Worm (Caenorhabditis elegans): ENCODE results near the gene srx-125.

srx-125 gene

ce11 chrV:13350302-13350701 lies 16.8 kb upstream of the srx-125 start:
- TF ChIP-seq mdl-1 (tag; optimal IDR thresholded peaks at IDR 0.05) (no peak), ztf-1 (GFP tag; conservative IDR thresholded peaks at IDR 0.05) (no peak), unc-39 (tag; optimal IDR thresholded peaks at IDR 0.05) (no peak), alr-1 (tag; optimal IDR thresholded peaks at IDR 0.05) (no peak), nhr-6 (tag; optimal IDR thresholded peaks at IDR 0.05) (no peak), F13H6.1 (tag; optimal IDR thresholded peaks at IDR 0.05) (no peak), unc-62 (GFP tag; optimal IDR thresholded peaks at IDR 0.05) (no peak), ztf-11 (tag; optimal IDR thresholded peaks at IDR 0.05) (no peak), elt-1 (tag; optimal IDR thresholded peaks at IDR 0.05) (no peak), sem-4 (tag; optimal IDR thresholded peaks at IDR 0.05) (no peak), nhr-10 (tag; optimal IDR thresholded peaks at IDR 0.05) (no peak), nhr-21 (tag; optimal IDR thresholded peaks at IDR 0.05) (no peak), lin-13 (GFP tag; optimal IDR thresholded peaks at IDR 0.05) (no peak)

- peak; percentile 91 for TF ChIP-seq mab-5 (tag; optimal IDR thresholded peaks at IDR 0.05)
- no peak for TF ChIP-seq ceh-16 (tag; optimal IDR thresholded peaks at IDR 0.05)
- peak in 1 of 2 experiments; percentile 22 for TF ChIP-seq lsy-2 (tag; optimal IDR thresholded peaks at IDR 0.05)
- no peak for TF ChIP-seq gmeb-1 (tag; optimal IDR thresholded peaks at IDR 0.05)
- TF ChIP-seq unc-55 (GFP tag; optimal IDR thresholded peaks at IDR 0.05), result peak; percentile 66
- peak; percentile 33 for TF ChIP-seq lin-39 (tag; optimal IDR thresholded peaks at IDR 0.05)
- peak; percentile 58 for TF ChIP-seq unc-62 (GFP tag; optimal IDR thresholded peaks at IDR 0.05)
- no peak for TF ChIP-seq sma-3 (GFP tag; optimal IDR thresholded peaks at IDR 0.05)
- no peak for TF ChIP-seq nhr-21 (tag; optimal IDR thresholded peaks at IDR 0.05)
- TF ChIP-seq egl-27 (tag; optimal IDR thresholded peaks at IDR 0.05), result peak; percentile 18
- peak; percentile 7 for TF ChIP-seq sma-9 (GFP tag; optimal IDR thresholded peaks at IDR 0.05)
- TF ChIP-seq sma-9 (tag; optimal IDR thresholded peaks at IDR 0.05), result no peak
These were observed 15.4 kb upstream of the srx-125 start for ce11 chrV:13351773-13352172.

- TF ChIP-seq sma-9 (GFP tag; optimal IDR thresholded peaks at IDR 0.05), result no peak
- no peak for TF ChIP-seq sma-9 (tag; optimal IDR thresholded peaks at IDR 0.05)
- peak; percentile 60 for TF ChIP-seq mab-5 (tag; optimal IDR thresholded peaks at IDR 0.05)
- no peak for TF ChIP-seq nhr-77 (tag; optimal IDR thresholded peaks at IDR 0.05)
- no peak for TF ChIP-seq ceh-82 (tag; optimal IDR thresholded peaks at IDR 0.05)
- no peak for TF ChIP-seq nhr-25 (tag; optimal IDR thresholded peaks at IDR 0.05)
These were observed 14.7 kb upstream of the srx-125 start for ce11 chrV:13352415-13352814.

- TF ChIP-seq gmeb-1 (tag; optimal IDR thresholded peaks at IDR 0.05) (no peak), nhr-237 (tag; optimal IDR thresholded peaks at IDR 0.05) (no peak), mbf-1 (tag; optimal IDR thresholded peaks at IDR 0.05) (no peak), dmd-4 (tag; optimal IDR thresholded peaks at IDR 0.05) (no peak), zag-1 (tag; optimal IDR thresholded peaks at IDR 0.05) (no peak), R02D3.7 (tag; optimal IDR thresholded peaks at IDR 0.05) (no peak), mab-5 (tag; optimal IDR thresholded peaks at IDR 0.05) (no peak), nhr-77 (tag; optimal IDR thresholded peaks at IDR 0.05) (no peak), lin-13 (GFP tag; optimal IDR thresholded peaks at IDR 0.05) (no peak), aly-2 (tag; optimal IDR thresholded peaks at IDR 0.05) (no peak)
These were observed 10.9 kb upstream of the srx-125 start for ce11 chrV:13356210-13356609.

ce11 chrV:13357652-13358281 lies 9.4 kb upstream of the srx-125 start, which contains the start of gene F32H5.1:
Gene F32H5.1, minus strand, starts transcription at chrV:13358037.
- TF ChIP-seq ceh-16 (tag; optimal IDR thresholded peaks at IDR 0.05) (no peak), ztf-1 (GFP tag; conservative IDR thresholded peaks at IDR 0.05) (no peak), sma-9 (GFP tag; optimal IDR thresholded peaks at IDR 0.05) (peak; percentile 43), sma-9 (tag; optimal IDR thresholded peaks at IDR 0.05) (no peak), blmp-1 (tag; optimal IDR thresholded peaks at IDR 0.05; ENCODE audit: insufficient read depth) (peak; percentile 19), nhr-129 (tag; optimal IDR thresholded peaks at IDR 0.05) (peak; percentile 63), lin-13 (GFP tag; optimal IDR thresholded peaks at IDR 0.05) (no peak), elt-3 (tag; optimal IDR thresholded peaks at IDR 0.05) (no peak), fos-1 (tag; optimal IDR thresholded peaks at IDR 0.05) (peak; percentile 54), crh-2 (tag; optimal IDR thresholded peaks at IDR 0.05) (peak; percentile 13)
